Fruit fly (Drosophila melanogaster) whole organism, larva: Measurements from ENCODE around the gene CG44836.

Source experiments
- noc ChIP-seq: fragments of 200-800 bp; sonication (Bioruptor generic); optimal IDR thresholded peaks from 3 replicates; lab custom pipeline; 2019; ENCODE audit warnings: missing biosample characterization, mild to moderate bottlenecking, missing genetic modification characterization, moderate library complexity

The CG44836 gene

dm6 chr3L:16377768-16378764, 22.0 kb downstream of the CG44836 start, which contains the start of gene roq:
Gene roq, minus strand, starts transcription at chr3L:16378566.
- TF ChIP-seq noc, result no peak

- TF ChIP-seq noc, result no peak
These were observed 30.5 kb downstream of the CG44836 start, which contains the start of gene CG18814 for dm6 chr3L:16369526-16369925. Gene CG18814, plus strand, starts transcription at chr3L:16369826.

- TF ChIP-seq noc, result no peak
These were observed 31.9 kb downstream of the CG44836 start, which contains the start of gene CG4842 for dm6 chr3L:16368199-16368598. Gene CG4842, plus strand, starts transcription at chr3L:16368389.

dm6 chr3L:16367240-16367639, 32.8 kb downstream of the CG44836 start, which contains the start of gene Cpr72Ec:
Gene Cpr72Ec, minus strand, starts transcription at chr3L:16367340.
- TF ChIP-seq noc, result no peak

- no peak for TF ChIP-seq noc
These were observed 35.5 kb downstream of the CG44836 start, which contains the start of gene Cpr72Eb for dm6 chr3L:16364599-16364998. Gene Cpr72Eb, plus strand, starts transcription at chr3L:16364899.

- TF ChIP-seq noc, result no peak
These were observed 35.9 kb downstream of the CG44836 start for dm6 chr3L:16364182-16364581.

- TF ChIP-seq noc, result no peak
These were observed 37.9 kb downstream of the CG44836 start, which contains the start of gene Cpr72Ea for dm6 chr3L:16362119-16362653. Gene Cpr72Ea, plus strand, starts transcription at chr3L:16362603.

- TF ChIP-seq noc, result no peak
These were observed 38.8 kb downstream of the CG44836 start for dm6 chr3L:16361200-16361815.

- no peak for TF ChIP-seq noc
These were observed 40.3 kb downstream of the CG44836 start for dm6 chr3L:16359795-16360194.

dm6 chr3L:16359219-16359748, 40.8 kb downstream of the CG44836 start, which contains the start of gene ringer:
Gene ringer, minus strand, starts transcription at chr3L:16359428.
- TF ChIP-seq noc, result no peak

- no peak for TF ChIP-seq noc
These were observed 42.2 kb downstream of the CG44836 start for dm6 chr3L:16357860-16358259.

- TF ChIP-seq noc, result no peak
These were observed 42.8 kb downstream of the CG44836 start for dm6 chr3L:16357187-16357728.

dm6 chr3L:16356171-16356765, 43.8 kb downstream of the CG44836 start:
- peak; percentile 17 for TF ChIP-seq noc

dm6 chr3L:16354197-16354596, 45.9 kb downstream of the CG44836 start, which contains the start of gene Pdh:
Gene Pdh, minus strand, starts transcription at chr3L:16354297.
- TF ChIP-seq noc, result no peak

dm6 chr3L:16351770-16352429, 48.2 kb downstream of the CG44836 start, which contains the start of the genes Golgin104 and Tcs3:
Gene Golgin104, minus strand, starts transcription at chr3L:16351951.
Gene Tcs3, plus strand, starts transcription at chr3L:16351991.
- TF ChIP-seq noc, result no peak
